Fruit fly (Drosophila melanogaster): ENCODE results near the gene alphaTub85E.

alphaTub85E gene

dm6 chr3R:9701148-9701703 is 31.8 kb downstream of the alphaTub85E start (continued):
- TF ChIP-seq tll (GFP tag; optimal IDR thresholded peaks at IDR 0.05) (no peak), dmrt99B (tag; optimal IDR thresholded peaks at IDR 0.05) (peak; percentile 45), Gug (GFP tag; IDR thresholded peaks at IDR 0.05) (no peak), CG4404 (GFP tag; IDR thresholded peaks at IDR 0.05) (no peak), chn (GFP tag; optimal IDR thresholded peaks at IDR 0.05) (no peak), CG1602 (GFP tag; optimal IDR thresholded peaks at IDR 0.05) (no peak), CG1832 (GFP tag; optimal IDR thresholded peaks at IDR 0.05) (no peak), CG12391 (tag; optimal IDR thresholded peaks at IDR 0.05) (no peak), pho (GFP tag; optimal IDR thresholded peaks at IDR 0.05) (peak; percentile 44), CG33557 (GFP tag; optimal IDR thresholded peaks at IDR 0.05) (no peak), sisA (GFP tag; IDR thresholded peaks at IDR 0.05) (no peak), Doc2 (GFP tag; IDR thresholded peaks at IDR 0.05) (no peak), CG6683 (GFP tag; optimal IDR thresholded peaks at IDR 0.05) (peak; percentile 5), CG9727 (GFP tag; optimal IDR thresholded peaks at IDR 0.05) (no peak), CG15269 (tag; optimal IDR thresholded peaks at IDR 0.05) (peak; percentile 33), crp (GFP tag; optimal IDR thresholded peaks at IDR 0.05) (no peak), HLH54F (GFP tag; optimal IDR thresholded peaks at IDR 0.05) (no peak), Fer3 (tag; optimal IDR thresholded peaks at IDR 0.05) (peak; percentile 39), ara (GFP tag; IDR thresholded peaks at IDR 0.05) (no peak), CG8290 (GFP tag; optimal IDR thresholded peaks at IDR 0.05) (no peak), CG8290 (tag; optimal IDR thresholded peaks at IDR 0.05) (peak in 1 of 2 experiments; percentile 62), tin (GFP tag; optimal IDR thresholded peaks at IDR 0.05) (no peak), pnt (GFP tag; optimal IDR thresholded peaks at IDR 0.05) (no peak), CG6175 (GFP tag; IDR thresholded peaks at IDR 0.05) (no peak), CG8924 (tag; optimal IDR thresholded peaks at IDR 0.05) (no peak), ATbp (GFP tag; optimal IDR thresholded peaks at IDR 0.05) (peak; percentile 36), Pdp1 (GFP tag; optimal IDR thresholded peaks at IDR 0.05) (peak; percentile 8 to 91), D19B (GFP tag; optimal IDR thresholded peaks at IDR 0.05) (no peak), CG17359 (tag; optimal IDR thresholded peaks at IDR 0.05) (peak; percentile 51), CG2202 (tag; optimal IDR thresholded peaks at IDR 0.05) (no peak), trem (tag; optimal IDR thresholded peaks at IDR 0.05) (no peak), exex (tag; optimal IDR thresholded peaks at IDR 0.05) (no peak), CG6689 (GFP tag; IDR thresholded peaks at IDR 0.05) (no peak), BEAF-32 (GFP tag; optimal IDR thresholded peaks at IDR 0.05) (no peak), CG17829 (tag; optimal IDR thresholded peaks at IDR 0.05) (no peak), z (GFP tag; IDR thresholded peaks at IDR 0.05) (no peak), CG15073 (GFP tag; optimal IDR thresholded peaks at IDR 0.05) (no peak), hbn (GFP tag; IDR thresholded peaks at IDR 0.05; ENCODE audit: partially characterized antibody) (no peak), CG3407 (GFP tag; optimal IDR thresholded peaks at IDR 0.05) (no peak), CG15601 (tag; optimal IDR thresholded peaks at IDR 0.05) (peak; percentile 4), CG1603 (tag; optimal IDR thresholded peaks at IDR 0.05) (peak; percentile 13), corto (GFP tag; optimal IDR thresholded peaks at IDR 0.05) (no peak), CG18599 (GFP tag; optimal IDR thresholded peaks at IDR 0.05) (peak; percentile 2), CG17612 (GFP tag; IDR thresholded peaks at IDR 0.05) (no peak), CG6813 (GFP tag; optimal IDR thresholded peaks at IDR 0.05) (peak; percentile 46), pros (GFP tag; optimal IDR thresholded peaks at IDR 0.05) (no peak), MBD-R2 (GFP tag; IDR thresholded peaks at IDR 0.05) (no peak), E2f1 (GFP tag; IDR thresholded peaks at IDR 0.05) (no peak), CG10366 (GFP tag; IDR thresholded peaks at IDR 0.05) (no peak), zf30C (GFP tag; optimal IDR thresholded peaks at IDR 0.05) (no peak)

Data from whole organism, embryonic.